Worm (Caenorhabditis elegans) whole organism, mixed stage, embryonic: ENCODE results near the gene C05E7.3.

Source experiments
- bed-3 ChIP-seq: fragments of 200-800 bp; sonication (Bioruptor generic); optimal IDR thresholded peaks from 3 replicates; lab custom pipeline; 2018; ENCODE audit warnings: mild to moderate bottlenecking, missing genetic modification characterization, moderate library complexity, missing compliant biosample characterization
- blmp-1 ChIP-seq: fragments of 150-350 bp; optimal IDR thresholded peaks from 2 replicates; lab custom pipeline; 2014; ENCODE audit warnings: missing biosample characterization, missing genetic modification characterization
- ceh-39 ChIP-seq: fragments of 150-350 bp; optimal IDR thresholded peaks from 2 replicates; lab custom pipeline; 2014; ENCODE audit warnings: missing biosample characterization, missing genetic modification characterization
- ceh-43 ChIP-seq: fragments of 200-800 bp; sonication (Bioruptor generic); optimal IDR thresholded peaks from 2 replicates; lab custom pipeline; 2018; ENCODE audit warnings: mild to moderate bottlenecking, missing genetic modification characterization, moderate library complexity, missing compliant biosample characterization
- ceh-83 ChIP-seq: fragments of 200-800 bp; sonication (Bioruptor generic); optimal IDR thresholded peaks from 2 replicates; lab custom pipeline; 2018; ENCODE audit warnings: mild to moderate bottlenecking, missing genetic modification characterization, missing compliant biosample characterization
- ces-1 ChIP-seq: fragments of 150-350 bp; optimal IDR thresholded peaks from 2 replicates; lab custom pipeline; 2014; ENCODE audit warnings: missing biosample characterization, missing genetic modification reagents, missing genetic modification characterization
- cnd-1 ChIP-seq: fragments of 200-800 bp; sonication (Bioruptor generic); optimal IDR thresholded peaks from 2 replicates; lab custom pipeline; 2018; ENCODE audit warnings: mild to moderate bottlenecking, missing genetic modification characterization, missing compliant biosample characterization
- drap-1 ChIP-seq: fragments of 200-800 bp; sonication (Bioruptor generic); optimal IDR thresholded peaks from 3 replicates; lab custom pipeline; 2018; ENCODE audit warnings: mild to moderate bottlenecking, missing genetic modification characterization, missing compliant biosample characterization
- elt-1 ChIP-seq: sonication (generic microtip); optimal IDR thresholded peaks from 2 replicates; lab custom pipeline; 2017; ENCODE audit warnings: missing genetic modification characterization, mild to moderate bottlenecking, missing compliant biosample characterization, antibody characterized with exemption, moderate library complexity, borderline replicate concordance; ENCODE audit not compliant: insufficient read depth
- elt-3 ChIP-seq: fragments of 150-350 bp; optimal IDR thresholded peaks from 2 replicates; lab custom pipeline; 2014; ENCODE audit warnings: missing biosample characterization, missing genetic modification characterization
- flh-1 ChIP-seq: fragments of 200-800 bp; sonication (Bioruptor generic); optimal IDR thresholded peaks from 2 replicates; lab custom pipeline; 2018; ENCODE audit warnings: mild to moderate bottlenecking, missing genetic modification characterization, moderate library complexity, missing compliant biosample characterization
- ham-2 ChIP-seq: fragments of 200-800 bp; sonication (Bioruptor generic); optimal IDR thresholded peaks from 2 replicates; lab custom pipeline; 2018; ENCODE audit warnings: mild to moderate bottlenecking, missing genetic modification characterization, missing compliant biosample characterization
- hlh-1 ChIP-seq: fragments of 150-350 bp; optimal IDR thresholded peaks from 2 replicates; lab custom pipeline; 2014; ENCODE audit warnings: missing biosample characterization, missing genetic modification reagents, missing genetic modification characterization
- lin-32 ChIP-seq: fragments of 200-800 bp; sonication (Bioruptor generic); optimal IDR thresholded peaks from 2 replicates; lab custom pipeline; 2018; ENCODE audit warnings: mild to moderate bottlenecking, missing genetic modification characterization, missing compliant biosample characterization
- lsy-2 ChIP-seq: fragments of 150-350 bp; optimal IDR thresholded peaks from 2 replicates; lab custom pipeline; 2014; ENCODE audit warnings: missing biosample characterization, missing genetic modification characterization
- mab-5 ChIP-seq: fragments of 150-350 bp; optimal IDR thresholded peaks from 2 replicates; lab custom pipeline; 2014; ENCODE audit warnings: missing biosample characterization, missing genetic modification characterization
- mep-1 ChIP-seq: fragments of 150-350 bp; optimal IDR thresholded peaks from 2 replicates; lab custom pipeline; 2017; ENCODE audit warnings: missing biosample characterization, missing genetic modification reagents, missing genetic modification characterization, inconsistent platforms
- nhr-12 ChIP-seq: fragments of 150-350 bp; optimal IDR thresholded peaks from 2 replicates; lab custom pipeline; 2014; ENCODE audit warnings: missing biosample characterization, missing genetic modification characterization
- nhr-2 ChIP-seq: fragments of 150-350 bp; optimal IDR thresholded peaks from 2 replicates; lab custom pipeline; 2014; ENCODE audit warnings: missing biosample characterization, missing genetic modification characterization
- nhr-237 ChIP-seq: fragments of 150-350 bp; optimal IDR thresholded peaks from 2 replicates; lab custom pipeline; 2014; ENCODE audit warnings: missing biosample characterization, missing genetic modification characterization
- nhr-28 ChIP-seq: fragments of 150-350 bp; optimal IDR thresholded peaks from 2 replicates; lab custom pipeline; 2014; ENCODE audit warnings: missing biosample characterization, missing genetic modification characterization
- nhr-76 ChIP-seq: sonication (generic microtip); optimal IDR thresholded peaks from 2 replicates; lab custom pipeline; 2017; ENCODE audit warnings: missing biosample characterization, missing genetic modification characterization
- pha-4 ChIP-seq: fragments of 150-350 bp; optimal IDR thresholded peaks from 2 replicates; lab custom pipeline; 2018; ENCODE audit warnings: missing biosample characterization, missing genetic modification reagents, missing genetic modification characterization
- sem-2 ChIP-seq: fragments of 200-800 bp; sonication (Bioruptor generic); optimal IDR thresholded peaks from 2 replicates; lab custom pipeline; 2018; ENCODE audit warnings: mild to moderate bottlenecking, missing genetic modification characterization, missing compliant biosample characterization
- snpc-4 ChIP-seq: fragments of 150-350 bp; optimal IDR thresholded peaks from 2 replicates; lab custom pipeline; 2014; ENCODE audit warnings: missing biosample characterization, missing genetic modification characterization
- sptf-1 ChIP-seq: sonication (generic microtip); optimal IDR thresholded peaks from 2 replicates; lab custom pipeline; 2017; ENCODE audit warnings: mild to moderate bottlenecking, missing genetic modification characterization, moderate library complexity, missing compliant biosample characterization
- tbx-8 ChIP-seq: fragments of 200-800 bp; sonication (Bioruptor generic); optimal IDR thresholded peaks from 2 replicates; lab custom pipeline; 2018; ENCODE audit warnings: mild to moderate bottlenecking, missing genetic modification characterization, moderate library complexity, missing compliant biosample characterization
- unc-120 ChIP-seq: sonication (generic microtip); optimal IDR thresholded peaks from 2 replicates; lab custom pipeline; 2017; ENCODE audit warnings: missing genetic modification characterization, missing compliant biosample characterization; ENCODE audit not compliant: poor library complexity, severe bottlenecking
- unc-39 ChIP-seq: fragments of 150-350 bp; optimal IDR thresholded peaks from 2 replicates; lab custom pipeline; 2014; ENCODE audit warnings: missing biosample characterization, missing genetic modification characterization
- unc-62 ChIP-seq: fragments of 150-350 bp; optimal IDR thresholded peaks from 2 replicates; lab custom pipeline; 2014; ENCODE audit warnings: missing biosample characterization, missing genetic modification reagents, missing genetic modification characterization
- zip-8 ChIP-seq: fragments of 150-350 bp; optimal IDR thresholded peaks from 2 replicates; lab custom pipeline; 2014; ENCODE audit warnings: missing biosample characterization, missing genetic modification characterization
- ztf-11 ChIP-seq: fragments of 150-350 bp; optimal IDR thresholded peaks from 2 replicates; lab custom pipeline; 2014; ENCODE audit warnings: missing biosample characterization, missing genetic modification characterization

The C05E7.3 gene

DNA sequence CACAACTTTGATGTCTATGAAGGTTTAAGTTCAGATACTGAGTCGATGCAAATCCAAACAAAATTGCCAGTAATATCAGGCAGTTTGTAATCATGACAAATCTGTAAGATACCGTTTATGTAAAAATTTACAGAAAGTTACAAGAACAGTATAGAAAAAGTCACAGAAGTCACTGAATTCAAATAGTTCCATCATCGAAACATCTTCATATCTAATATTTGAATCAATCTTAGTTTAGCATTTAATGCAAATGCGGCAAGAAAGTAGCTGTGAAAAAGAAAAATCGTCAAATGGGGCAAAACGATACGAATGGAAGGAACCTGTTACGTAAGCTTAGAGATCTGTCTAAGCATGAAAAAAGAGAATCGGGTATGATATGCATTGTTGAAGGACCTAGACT lies 3.3 kb downstream of the C05E7.3 start, which contains the start of gene gmap-2:
Gene gmap-2 (minus strand): TSS at position 101 of the 400 bp plus-strand sequence.
- TF ChIP-seq ztf-11 (no peak), lin-32 (GFP tag; lab: Kevin White, UChicago) (no peak), tbx-8 (GFP tag; lab: Kevin White, UChicago) (no peak), nhr-2 (tag; lab: Kevin White, UChicago) (no peak), nhr-12 (tag; lab: Kevin White, UChicago) (no peak), bed-3 (no peak), sem-2 (no peak), ces-1 (GFP tag; lab: Kevin White, UChicago) (no peak), nhr-28 (tag; lab: Kevin White, UChicago) (no peak), sptf-1 (tag; lab: Kevin White, UChicago) (no peak), unc-62 (GFP tag; lab: Kevin White, UChicago) (no peak), mab-5 (tag; lab: Kevin White, UChicago) (no peak), unc-39 (tag; lab: Kevin White, UChicago) (no peak), nhr-237 (no peak), hlh-1 (tag; lab: Kevin White, UChicago) (no peak), cnd-1 (tag; lab: Kevin White, UChicago) (no peak), elt-1 (tag; lab: Kevin White, UChicago) (no peak), unc-120 (tag; lab: Kevin White, UChicago) (no peak), snpc-4 (no peak)

DNA sequence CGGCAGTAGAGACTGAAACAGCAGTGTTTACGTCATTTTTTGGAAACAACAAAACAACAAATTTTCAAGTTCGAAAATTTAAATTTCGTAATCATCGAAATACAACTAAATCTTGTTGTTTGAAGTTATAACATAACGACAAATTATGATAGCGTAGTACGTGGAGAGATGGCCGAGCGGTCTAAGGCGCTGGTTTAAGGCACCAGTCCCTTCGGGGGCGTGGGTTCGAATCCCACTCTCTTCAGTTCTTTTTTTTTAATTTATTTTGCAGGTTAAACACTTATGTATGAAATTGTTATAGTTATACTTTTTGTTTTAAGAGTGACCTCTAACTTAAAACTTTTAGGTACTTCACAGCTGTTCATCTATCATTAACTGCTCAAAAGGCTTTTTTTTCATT lies 4.1 kb downstream of the C05E7.3 start:
- TF ChIP-seq ceh-83 (GFP tag; lab: Kevin White, UChicago): no peak
- TF ChIP-seq unc-62 (GFP tag; lab: Kevin White, UChicago): no peak
- TF ChIP-seq sptf-1 (tag; lab: Kevin White, UChicago): no peak
- TF ChIP-seq elt-1 (tag; lab: Kevin White, UChicago): no peak
- no peak for TF ChIP-seq flh-1 (GFP tag; lab: Kevin White, UChicago)
- TF ChIP-seq sem-2: no peak
- TF ChIP-seq ces-1 (GFP tag; lab: Kevin White, UChicago): no peak
- no peak for TF ChIP-seq nhr-28 (tag; lab: Kevin White, UChicago)

DNA sequence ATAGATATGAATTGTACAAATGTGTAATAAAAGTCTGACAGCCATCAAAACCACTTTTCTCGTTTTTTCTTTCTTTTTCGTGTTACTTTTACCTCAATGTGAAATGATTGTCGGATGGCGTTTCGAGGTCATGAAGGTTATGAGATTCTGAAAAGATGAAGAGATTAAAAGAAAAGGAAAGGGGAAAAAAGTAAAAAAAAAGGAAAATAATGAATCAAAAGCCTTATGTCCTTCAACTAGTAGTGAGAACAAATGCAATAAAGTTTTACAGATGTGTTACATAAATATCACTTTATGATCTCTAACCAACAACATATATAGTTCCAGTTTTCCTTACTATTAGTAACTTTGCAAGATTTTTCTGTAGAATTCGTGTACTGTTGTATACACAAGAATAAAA lies 5.6 kb downstream of the C05E7.3 start, which contains the start of gene gmap-3:
Gene gmap-3 (minus strand): TSS at position 148 of the 400 bp plus-strand sequence.
- TF ChIP-seq sem-2: no peak
- TF ChIP-seq ceh-83 (GFP tag; lab: Kevin White, UChicago): no peak
- no peak for TF ChIP-seq ces-1 (GFP tag; lab: Kevin White, UChicago)
- TF ChIP-seq mep-1 (tag; lab: Kevin White, UChicago): no peak
- no peak for TF ChIP-seq ceh-43 (GFP tag; lab: Kevin White, UChicago)
- no peak for TF ChIP-seq nhr-28 (tag; lab: Kevin White, UChicago)
- no peak for TF ChIP-seq ceh-39 (tag; lab: Kevin White, UChicago)
- TF ChIP-seq hlh-1 (tag; lab: Kevin White, UChicago): no peak
- no peak for TF ChIP-seq sptf-1 (tag; lab: Kevin White, UChicago)
- no peak for TF ChIP-seq unc-120 (tag; lab: Kevin White, UChicago)
- no peak for TF ChIP-seq elt-1 (tag; lab: Kevin White, UChicago)
- TF ChIP-seq lsy-2 (tag; lab: Kevin White, UChicago): no peak
- TF ChIP-seq, all 35 proteins: peak for 0

DNA sequence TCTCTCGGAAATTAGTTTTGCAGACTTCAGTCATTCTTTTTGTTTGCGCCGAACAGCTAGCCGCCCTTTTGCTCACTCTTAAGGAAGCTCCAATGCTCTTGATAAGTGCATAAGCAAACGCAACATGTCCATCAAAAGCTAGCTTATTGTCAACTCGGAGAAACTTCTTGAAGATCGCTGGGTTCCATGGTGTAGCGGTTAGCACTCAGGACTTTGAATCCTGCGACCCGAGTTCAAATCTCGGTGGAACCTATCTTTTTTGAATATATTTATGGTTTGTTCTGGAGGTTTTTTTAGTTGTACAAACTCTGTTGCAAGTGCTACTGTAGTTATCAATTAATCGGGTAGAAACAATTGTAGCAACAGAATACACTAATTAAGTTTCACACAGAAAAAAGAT lies 8.9 kb downstream of the C05E7.3 start:
- TF ChIP-seq sptf-1 (tag; lab: Kevin White, UChicago): no peak
- no peak for TF ChIP-seq snpc-4
- no peak for TF ChIP-seq flh-1 (GFP tag; lab: Kevin White, UChicago)
- TF ChIP-seq ham-2: no peak
- no peak for TF ChIP-seq ces-1 (GFP tag; lab: Kevin White, UChicago)
- no peak for TF ChIP-seq ceh-43 (GFP tag; lab: Kevin White, UChicago)
- TF ChIP-seq lsy-2 (tag; lab: Kevin White, UChicago): no peak
- no peak for TF ChIP-seq drap-1
- TF ChIP-seq nhr-2 (tag; lab: Kevin White, UChicago): no peak
- no peak for TF ChIP-seq ztf-11
- no peak for TF ChIP-seq zip-8
- no peak for TF ChIP-seq elt-3 (tag; lab: Kevin White, UChicago)
- no peak for TF ChIP-seq ceh-39 (tag; lab: Kevin White, UChicago)
- no peak for TF ChIP-seq blmp-1 (tag; lab: Kevin White, UChicago)
- TF ChIP-seq hlh-1 (tag; lab: Kevin White, UChicago): no peak
- TF ChIP-seq nhr-76 (tag; lab: Kevin White, UChicago): no peak
- TF ChIP-seq pha-4: no peak
- TF ChIP-seq nhr-28 (tag; lab: Kevin White, UChicago): no peak
- TF ChIP-seq, all 35 proteins: peak for 0
